Worm (Caenorhabditis elegans): ENCODE results near the gene srab-11.

ce11 chrV:3138488-3138887 is 8.3 kb downstream of the srab-11 start, which contains the start of the genes irld-3 and F02C9.1:
- no peak for TF ChIP-seq ZK337.2 (GFP tag; IDR thresholded peaks at IDR 0.05)
- TF ChIP-seq snpc-4 (tag; optimal IDR thresholded peaks at IDR 0.05), result no peak

Measured in whole organism, L4 larva.